Worm (Caenorhabditis elegans): Measurements from ENCODE around the gene T24B8.4.
A peak's percentile ranks its signal among the peaks of the same experiment; 100 is the strongest.

The T24B8.4 gene

ce11 chrII:9060332-9060840, 10.3 kb downstream of the T24B8.4 start (continued):
- TF ChIP-seq xbp-1 (tag; optimal IDR thresholded peaks at IDR 0.05) (peak; percentile 78), ces-1 (GFP tag; optimal IDR thresholded peaks at IDR 0.05) (no peak), nhr-237 (tag; optimal IDR thresholded peaks at IDR 0.05) (peak; percentile 64), unc-130 (tag; optimal IDR thresholded peaks at IDR 0.05) (peak; percentile 83), nhr-85 (tag) (peak; percentile 85), alr-1 (tag; optimal IDR thresholded peaks at IDR 0.05; ENCODE audit: borderline replicate concordance) (no peak), lir-3 (tag; optimal IDR thresholded peaks at IDR 0.05; ENCODE audit: poor library complexity) (peak; percentile 57), nhr-71 (tag; optimal IDR thresholded peaks at IDR 0.05) (peak; percentile 93), ceh-88 (GFP tag; IDR thresholded peaks at IDR 0.05) (no peak), pqm-1 (tag; optimal IDR thresholded peaks at IDR 0.05) (no peak), mep-1 (tag; optimal IDR thresholded peaks at IDR 0.05) (peak; percentile 95), fkh-8 (tag; optimal IDR thresholded peaks at IDR 0.05) (peak; percentile 93), unc-98 (GFP tag; IDR thresholded peaks at IDR 0.05) (no peak), snpc-4 (tag; optimal IDR thresholded peaks at IDR 0.05) (peak; percentile 58), dsc-1 (tag; optimal IDR thresholded peaks at IDR 0.05) (peak; percentile 59), ceh-8 (GFP tag; optimal IDR thresholded peaks at IDR 0.05) (no peak), skn-1 (tag; optimal IDR thresholded peaks at IDR 0.05) (peak; percentile 75), mef-2 (tag; optimal IDR thresholded peaks at IDR 0.05) (no peak), mab-9 (GFP tag; IDR thresholded peaks at IDR 0.05) (no peak; the same call in 1 of the 2 replicates), ceh-82 (tag; optimal IDR thresholded peaks at IDR 0.05) (peak; percentile 70 to 97 (median 76)), ztf-4 (tag; optimal IDR thresholded peaks at IDR 0.05) (peak; percentile 80), efl-1 (optimal IDR thresholded peaks at IDR 0.05) (peak; percentile 71 to 74), efl-1 (GFP tag; optimal IDR thresholded peaks at IDR 0.05 in 1 of 2) (peak; percentile 42 to 96), sox-4 (tag; optimal IDR thresholded peaks at IDR 0.05) (no peak), aly-2 (tag; optimal IDR thresholded peaks at IDR 0.05) (peak; percentile 52), tlp-1 (tag; optimal IDR thresholded peaks at IDR 0.05) (no peak), swsn-7 (tag; optimal IDR thresholded peaks at IDR 0.05) (peak; percentile 91), elt-3 (tag; optimal IDR thresholded peaks at IDR 0.05) (peak in 5 of 6 experiments; percentile 39 to 83 (median 59)), lsy-2 (tag; optimal IDR thresholded peaks at IDR 0.05) (peak; percentile 77 to 93), egl-27 (tag; optimal IDR thresholded peaks at IDR 0.05) (peak; percentile 70 to 81), rnt-1 (tag; optimal IDR thresholded peaks at IDR 0.05) (peak; percentile 73), irx-1 (tag; optimal IDR thresholded peaks at IDR 0.05) (peak; percentile 31), grh-1 (GFP tag; IDR thresholded peaks at IDR 0.05) (no peak), C16A3.4 (tag; optimal IDR thresholded peaks at IDR 0.05) (peak; percentile 94), hlh-17 (GFP tag; optimal IDR thresholded peaks at IDR 0.05; ENCODE audit: borderline replicate concordance) (no peak), nhr-47 (tag; optimal IDR thresholded peaks at IDR 0.05) (peak; percentile 82), nhr-76 (tag; optimal IDR thresholded peaks at IDR 0.05) (peak; percentile 91), hlh-4 (tag; optimal IDR thresholded peaks at IDR 0.05) (no peak), nhr-12 (tag; optimal IDR thresholded peaks at IDR 0.05) (no peak), jun-1 (tag; optimal IDR thresholded peaks at IDR 0.05) (peak; percentile 94), ceh-90 (tag; optimal IDR thresholded peaks at IDR 0.05) (no peak), egl-13 (tag; optimal IDR thresholded peaks at IDR 0.05) (peak; percentile 62), nhr-19 (GFP tag; conservative IDR thresholded peaks at IDR 0.05) (peak; percentile 77), snu-23 (GFP tag; optimal IDR thresholded peaks at IDR 0.05) (peak; percentile 95), fkh-10 (GFP tag; optimal IDR thresholded peaks at IDR 0.05) (peak; percentile 84), fos-1 (tag; optimal IDR thresholded peaks at IDR 0.05) (peak; percentile 88), unc-86 (tag; optimal IDR thresholded peaks at IDR 0.05) (peak; percentile 59), pax-3 (tag; optimal IDR thresholded peaks at IDR 0.05) (peak; percentile 23), lin-39 (tag; optimal IDR thresholded peaks at IDR 0.05) (no peak), blmp-1 (tag; optimal IDR thresholded peaks at IDR 0.05) (peak; percentile 67), C34B4.2 (tag; optimal IDR thresholded peaks at IDR 0.05) (no peak), zip-4 (GFP tag; optimal IDR thresholded peaks at IDR 0.05) (peak; percentile 24), ets-5 (GFP tag; IDR thresholded peaks at IDR 0.05) (no peak), ama-1 (optimal IDR thresholded peaks at IDR 0.05) (no peak)

Measured in whole organism, L1 larva.